Worm (Caenorhabditis elegans) whole organism, young adult: ENCODE results near the gene ZK643.6.
A peak's percentile ranks its signal among the peaks of the same experiment; 100 is the strongest.

Source experiments
- B0035.1 ChIP-seq: sonication (generic microtip); optimal IDR thresholded peaks from 2 replicates; lab custom pipeline; 2016; ENCODE audit warnings: missing genetic modification characterization, mild to moderate bottlenecking, missing compliant biosample characterization, missing genotype, missing genetic modification reagents
- C06A6.2 ChIP-seq: fragments of 200-800 bp; sonication (Bioruptor generic); conservative IDR thresholded peaks from 2 replicates; pipeline ENCODE4 v1.3.6; 2022; ENCODE audit warnings: missing genetic modification characterization, missing compliant biosample characterization
- D2030.7 ChIP-seq: fragments of 200-800 bp; sonication (Bioruptor generic); IDR thresholded peaks from 2 replicates; pipeline ENCODE4 v1.3.6; 2022; ENCODE audit warnings: missing genetic modification reagents, missing genetic modification characterization, missing compliant biosample characterization
- F10E7.11 ChIP-seq: sonication (generic microtip); optimal IDR thresholded peaks from 2 replicates; lab custom pipeline; 2017; ENCODE audit warnings: mild to moderate bottlenecking, missing genetic modification characterization, moderate library complexity, missing compliant biosample characterization
- F23B12.7 ChIP-seq: sonication (generic microtip); optimal IDR thresholded peaks from 2 replicates; lab custom pipeline; 2017; ENCODE audit warnings: missing genetic modification characterization, mild to moderate bottlenecking, missing compliant biosample characterization, antibody characterized with exemption, moderate library complexity; ENCODE audit not compliant: insufficient read depth
- F33H1.4 ChIP-seq: fragments of 200-800 bp; sonication (Bioruptor generic); IDR thresholded peaks from 2 replicates; pipeline ENCODE4 v1.3.6; 2022; ENCODE audit warnings: missing genetic modification reagents, missing genetic modification characterization, missing compliant biosample characterization
- F37B4.10 ChIP-seq: fragments of 200-800 bp; sonication (Bioruptor generic); IDR thresholded peaks from 2 replicates; pipeline ENCODE4 v1.3.6; 2022; ENCODE audit warnings: missing genetic modification characterization, missing compliant biosample characterization
- F49E8.2 ChIP-seq: sonication (generic microtip); optimal IDR thresholded peaks from 3 replicates; lab custom pipeline; 2017; ENCODE audit warnings: missing genetic modification characterization, mild to moderate bottlenecking, missing compliant biosample characterization, antibody characterized with exemption, moderate library complexity; ENCODE audit not compliant: insufficient read depth
- K12H6.12 ChIP-seq: fragments of 200-800 bp; sonication (Bioruptor generic); optimal IDR thresholded peaks from 2 replicates; lab custom pipeline; 2018; ENCODE audit warnings: mild to moderate bottlenecking, missing genetic modification characterization, missing compliant biosample characterization
- T26A5.8 ChIP-seq: sonication (generic microtip); optimal IDR thresholded peaks from 2 replicates; lab custom pipeline; 2016; ENCODE audit warnings: missing genetic modification characterization, missing compliant biosample characterization
- Y53F4B.3 ChIP-seq: fragments of 200-800 bp; sonication (Bioruptor generic); IDR thresholded peaks from 2 replicates; pipeline ENCODE4 v1.3.6; 2022; ENCODE audit warnings: missing genetic modification reagents, missing genetic modification characterization, missing compliant biosample characterization
- Y53G8AR.9 ChIP-seq: fragments of 200-800 bp; sonication (Bioruptor generic); conservative IDR thresholded peaks from 2 replicates; pipeline ENCODE4 v1.3.6; 2022; ENCODE audit warnings: missing genetic modification reagents, missing genetic modification characterization, missing compliant biosample characterization
- Y67H2A.10 ChIP-seq: fragments of 200-800 bp; sonication (Bioruptor generic); conservative IDR thresholded peaks from 2 replicates; pipeline ENCODE4 v1.3.6; 2022; ENCODE audit warnings: missing genetic modification reagents, missing genetic modification characterization, missing compliant biosample characterization
- Y79H2A.3 ChIP-seq: fragments of 200-800 bp; sonication (Bioruptor generic); conservative IDR thresholded peaks from 2 replicates; pipeline ENCODE4 v1.3.6; 2022; ENCODE audit warnings: missing genetic modification reagents, missing genetic modification characterization, missing compliant biosample characterization
- ZK185.1 ChIP-seq: sonication (generic microtip); optimal IDR thresholded peaks from 2 replicates; lab custom pipeline; 2016; ENCODE audit warnings: mild to moderate bottlenecking, missing genetic modification characterization, missing compliant biosample characterization; ENCODE audit not compliant: poor library complexity, severe bottlenecking
- ama-1 ChIP-seq, 3 experiments: fragments of 150-350 bp in 1 of 3; sonication (generic microtip) in 2 of 3; optimal IDR thresholded peaks; 2 replicates each; lab custom pipeline; 2014 to 2018; ENCODE audit warnings: missing biosample characterization in 2 of 3, missing genetic modification characterization in 2 of 3, missing genetic modification reagents in 2 of 3
- aptf-3 ChIP-seq: fragments of 200-800 bp; sonication (Bioruptor generic); IDR thresholded peaks from 2 replicates; pipeline ENCODE4 v1.3.6; 2022; ENCODE audit warnings: missing genetic modification characterization, missing compliant biosample characterization
- attf-3 ChIP-seq: fragments of 200-800 bp; sonication (Bioruptor generic); conservative IDR thresholded peaks from 2 replicates; pipeline ENCODE4 v1.3.6; 2022; ENCODE audit warnings: missing genetic modification reagents, missing genetic modification characterization, missing compliant biosample characterization
- ccch-3 ChIP-seq: fragments of 200-800 bp; sonication (Bioruptor generic); optimal IDR thresholded peaks from 2 replicates; lab custom pipeline; 2018; ENCODE audit warnings: mild to moderate bottlenecking, missing genetic modification characterization, missing compliant biosample characterization
- ceh-100 ChIP-seq: fragments of 200-800 bp; sonication (Bioruptor generic); IDR thresholded peaks from 2 replicates; pipeline ENCODE4 v1.3.6; 2022; ENCODE audit warnings: missing genetic modification reagents, missing genetic modification characterization, missing compliant biosample characterization
- ceh-27 ChIP-seq: fragments of 200-800 bp; sonication (Bioruptor generic); optimal IDR thresholded peaks from 2 replicates; lab custom pipeline; 2018; ENCODE audit warnings: mild to moderate bottlenecking, missing genetic modification characterization, moderate library complexity, missing compliant biosample characterization
- ceh-58 ChIP-seq: fragments of 200-800 bp; sonication (Bioruptor generic); IDR thresholded peaks from 2 replicates; pipeline ENCODE4 v1.3.6; 2022; ENCODE audit warnings: missing genetic modification characterization, missing compliant biosample characterization
- chd-7 ChIP-seq: sonication (generic microtip); optimal IDR thresholded peaks from 2 replicates; lab custom pipeline; 2016; ENCODE audit warnings: mild to moderate bottlenecking, missing genetic modification characterization, moderate library complexity, missing compliant biosample characterization
- dox-1 ChIP-seq: fragments of 200-800 bp; sonication (Bioruptor generic); IDR thresholded peaks from 2 replicates; pipeline ENCODE4 v1.3.6; 2022; ENCODE audit warnings: missing genetic modification reagents, missing genetic modification characterization, missing compliant biosample characterization
- efl-1 ChIP-seq: fragments of 150-350 bp; optimal IDR thresholded peaks from 2 replicates; lab custom pipeline; 2014; ENCODE audit warnings: missing biosample characterization, missing genetic modification reagents, missing genetic modification characterization
- egl-44 ChIP-seq: fragments of 200-800 bp; sonication (Bioruptor generic); IDR thresholded peaks from 2 replicates; pipeline ENCODE4 v1.3.6; 2022; ENCODE audit warnings: missing genetic modification reagents, missing genetic modification characterization, missing compliant biosample characterization
- hlh-12 ChIP-seq: sonication (generic microtip); optimal IDR thresholded peaks from 2 replicates; lab custom pipeline; 2016; ENCODE audit warnings: missing genetic modification characterization, missing compliant biosample characterization
- let-607 ChIP-seq, 2 experiments: fragments of 200-800 bp in 1 of 2; sonication (Bioruptor generic) in 1 of 2; sonication (generic microtip) in 1 of 2; optimal IDR thresholded peaks; 2 replicates each; lab custom pipeline; 2016 to 2018; ENCODE audit warnings: mild to moderate bottlenecking in 2 of 2, missing compliant biosample characterization in 2 of 2, missing genetic modification characterization in 2 of 2, moderate library complexity in 2 of 2, missing genotype in 1 of 2
- lin-35 ChIP-seq, 3 experiments: fragments of 150-350 bp in 2 of 3; sonication (generic microtip) in 1 of 3; optimal IDR thresholded peaks; 2 replicates each; lab custom pipeline; 2014 to 2018; ENCODE audit warnings: missing biosample characterization in 3 of 3, missing genetic modification characterization in 3 of 3, missing genetic modification reagents in 3 of 3
- lin-40 ChIP-seq: sonication (generic microtip); optimal IDR thresholded peaks from 2 replicates; lab custom pipeline; 2016; ENCODE audit warnings: missing genetic modification characterization, mild to moderate bottlenecking, missing compliant biosample characterization, missing genotype, missing genetic modification reagents
- lin-54 ChIP-seq: fragments of 200-800 bp; sonication (Bioruptor generic); optimal IDR thresholded peaks from 2 replicates; lab custom pipeline; 2018; ENCODE audit warnings: mild to moderate bottlenecking, missing genetic modification characterization, missing compliant biosample characterization
- lsl-1 ChIP-seq: fragments of 200-800 bp; sonication (Bioruptor generic); optimal IDR thresholded peaks from 2 replicates; lab custom pipeline; 2018; ENCODE audit warnings: mild to moderate bottlenecking, missing genetic modification characterization, moderate library complexity, missing compliant biosample characterization
- nhr-120 ChIP-seq: fragments of 200-800 bp; sonication (Bioruptor generic); IDR thresholded peaks from 2 replicates; pipeline ENCODE4 v1.3.6; 2022; ENCODE audit warnings: missing genetic modification characterization, missing compliant biosample characterization
- nhr-80 ChIP-seq: sonication (generic microtip); optimal IDR thresholded peaks from 2 replicates; lab custom pipeline; 2016; ENCODE audit warnings: missing genetic modification characterization, missing compliant biosample characterization
- nhr-90 ChIP-seq: sonication (generic microtip); optimal IDR thresholded peaks from 2 replicates; lab custom pipeline; 2016; ENCODE audit warnings: missing genotype, mild to moderate bottlenecking, missing genetic modification characterization, missing compliant biosample characterization
- rcor-1 ChIP-seq: fragments of 200-800 bp; sonication (Bioruptor generic); IDR thresholded peaks from 2 replicates; pipeline ENCODE4 v1.3.6; 2022; ENCODE audit warnings: missing genetic modification reagents, missing genetic modification characterization, missing compliant biosample characterization
- rpc-1 ChIP-seq, 2 experiments: fragments of 150-350 bp in 1 of 2; sonication (generic microtip) in 1 of 2; optimal IDR thresholded peaks; 2 replicates each; lab custom pipeline; 2014 to 2018; ENCODE audit warnings: missing biosample characterization in 1 of 2, missing genetic modification characterization in 1 of 2, missing genetic modification reagents in 1 of 2, missing genotype in 1 of 2
- snpc-3.4 ChIP-seq: sonication (generic microtip); optimal IDR thresholded peaks from 2 replicates; lab custom pipeline; 2017; ENCODE audit warnings: missing genetic modification characterization, mild to moderate bottlenecking, missing compliant biosample characterization, antibody characterized with exemption, moderate library complexity, missing genotype, missing genetic modification reagents
- snpc-4 ChIP-seq, 5 experiments: fragments of 150-350 bp in 1 of 5; sonication (generic microtip) in 4 of 5; optimal IDR thresholded peaks; 2 replicates each; lab custom pipeline; 2014 to 2018; ENCODE audit warnings: missing genetic modification characterization in 5 of 5, missing biosample characterization in 3 of 5, antibody characterized with exemption in 2 of 5, mild to moderate bottlenecking in 2 of 5, missing compliant biosample characterization in 2 of 5, missing genotype in 2 of 5, moderate library complexity in 2 of 5, missing genetic modification reagents in 1 of 5
- somi-1 ChIP-seq: fragments of 200-800 bp; sonication (Bioruptor generic); optimal IDR thresholded peaks from 2 replicates; lab custom pipeline; 2018; ENCODE audit warnings: mild to moderate bottlenecking, missing genetic modification characterization, missing compliant biosample characterization
- tbp1 ChIP-seq: fragments of 200-800 bp; sonication (Bioruptor generic); optimal IDR thresholded peaks from 2 replicates; lab custom pipeline; 2018; ENCODE audit warnings: mild to moderate bottlenecking, missing genetic modification characterization, missing compliant biosample characterization
- unc-130 ChIP-seq: sonication (generic microtip); optimal IDR thresholded peaks from 2 replicates; lab custom pipeline; 2016; ENCODE audit warnings: missing genetic modification reagents, missing genetic modification characterization, missing compliant biosample characterization
- ztf-22 ChIP-seq: fragments of 200-800 bp; sonication (Bioruptor generic); optimal IDR thresholded peaks from 2 replicates; lab custom pipeline; 2018; ENCODE audit warnings: mild to moderate bottlenecking, missing genetic modification characterization, moderate library complexity, missing compliant biosample characterization
- ztf-25 ChIP-seq: fragments of 200-800 bp; sonication (Bioruptor generic); IDR thresholded peaks from 2 replicates; pipeline ENCODE4 v1.3.6; 2022; ENCODE audit warnings: missing genetic modification reagents, missing genetic modification characterization, missing compliant biosample characterization
- ztf-26 ChIP-seq: sonication (generic microtip); optimal IDR thresholded peaks from 2 replicates; lab custom pipeline; 2017; ENCODE audit warnings: missing genetic modification characterization, missing compliant biosample characterization

Gene ZK643.6

DNA sequence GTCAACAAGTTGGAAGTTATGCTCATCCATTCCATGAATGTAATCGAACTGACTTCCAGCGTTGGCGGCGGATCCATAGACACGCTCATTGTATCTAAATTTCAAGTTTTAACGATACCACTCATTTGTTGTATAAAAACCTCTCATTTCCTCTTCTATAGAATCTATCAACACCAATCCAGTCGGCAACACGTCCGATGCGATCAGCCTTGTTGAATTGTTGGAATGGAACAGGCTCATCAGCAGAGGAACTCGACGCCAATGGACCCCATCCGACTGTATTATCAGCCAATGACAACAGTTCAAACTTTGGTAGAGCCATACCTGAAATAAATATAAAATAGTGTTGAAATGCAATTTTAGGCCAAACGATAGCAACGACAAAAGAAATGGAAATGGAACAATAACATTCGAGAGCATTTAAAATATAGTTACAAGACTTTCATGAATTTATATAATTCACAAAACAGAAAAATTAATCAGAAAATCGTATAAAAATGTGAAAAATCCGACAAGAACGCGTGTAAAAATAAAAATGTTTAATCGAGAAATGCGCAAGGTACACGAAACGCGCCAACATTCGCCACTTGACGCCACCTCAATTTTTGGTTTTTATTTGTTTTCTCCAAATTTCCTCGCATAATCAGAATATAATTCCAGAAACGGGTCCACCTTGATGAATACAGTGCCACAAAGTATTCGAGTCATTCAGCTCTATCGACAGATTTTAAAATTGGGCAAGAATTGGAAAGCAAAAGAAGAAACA is 10.9 kb upstream of the ZK643.6 start, which contains the start of the genes eif-3.D and R08D7.4 (continued):
- TF ChIP-seq lsl-1 (GFP tag; lab: Kevin White, UChicago) (peak; percentile 50), ccch-3 (GFP tag; lab: Kevin White, UChicago) (no peak), rcor-1 (no peak), nhr-80 (tag; lab: Kevin White, UChicago) (peak; percentile 29), attf-3 (GFP tag; lab: Robert Waterston, UW) (no peak), let-607 (tag; optimal IDR thresholded peaks at IDR 0.05; lab: Kevin White, UChicago) (peak in 1 of 2 experiments; percentile 30), egl-44 (GFP tag; lab: Robert Waterston, UW) (no peak), lin-40 (tag; lab: Kevin White, UChicago) (peak; percentile 38), snpc-4 (GFP tag; optimal IDR thresholded peaks at IDR 0.05; lab: Kevin White, UChicago) (peak; percentile 0), snpc-4 (tag; optimal IDR thresholded peaks at IDR 0.05; lab: Kevin White, UChicago) (peak in 3 of 4 experiments; percentile 12 to 61 (median 20)), snpc-3.4 (peak; percentile 36), Y53F4B.3 (GFP tag; lab: Robert Waterston, UW) (no peak), K12H6.12 (tag; lab: Kevin White, UChicago) (no peak), B0035.1 (tag; lab: Kevin White, UChicago) (no peak), lin-54 (GFP tag; lab: Kevin White, UChicago) (peak; percentile 65), chd-7 (no peak), ztf-22 (GFP tag; lab: Kevin White, UChicago) (no peak), ztf-25 (GFP tag; lab: Robert Waterston, UW) (no peak), ceh-27 (GFP tag; lab: Kevin White, UChicago) (peak; percentile 35), T26A5.8 (tag; lab: Kevin White, UChicago) (no peak), efl-1 (GFP tag; lab: Kevin White, UChicago) (peak; percentile 3), F10E7.11 (no peak), D2030.7 (GFP tag; lab: Robert Waterston, UW) (peak; percentile 25; the same call in 1 of the 2 replicates), F23B12.7 (tag; lab: Kevin White, UChicago) (peak; percentile 30), nhr-90 (tag; lab: Kevin White, UChicago) (no peak), ceh-100 (GFP tag; lab: Robert Waterston, UW) (no peak), Y79H2A.3 (GFP tag; lab: Robert Waterston, UW) (no peak), lin-35 (GFP tag; optimal IDR thresholded peaks at IDR 0.05; lab: Kevin White, UChicago) (no peak), Y67H2A.10 (GFP tag; lab: Robert Waterston, UW) (no peak), tbp1 (peak; percentile 37), F33H1.4 (GFP tag; lab: Robert Waterston, UW) (peak; percentile 48), somi-1 (GFP tag; lab: Kevin White, UChicago) (no peak), aptf-3 (no peak), nhr-120 (no peak), F49E8.2 (peak; percentile 6), ceh-58 (no peak), rpc-1 (optimal IDR thresholded peaks at IDR 0.05; lab: Kevin White, UChicago) (no peak), rpc-1 (tag; optimal IDR thresholded peaks at IDR 0.05; lab: Kevin White, UChicago) (no peak), ZK185.1 (tag; lab: Kevin White, UChicago) (no peak), dox-1 (peak; percentile 70), ama-1 (optimal IDR thresholded peaks at IDR 0.05; lab: Kevin White, UChicago) (no peak), ama-1 (GFP tag; optimal IDR thresholded peaks at IDR 0.05; lab: Kevin White, UChicago) (no peak), Y53G8AR.9 (GFP tag; lab: Robert Waterston, UW) (no peak), F37B4.10 (GFP tag; lab: Robert Waterston, UW) (no peak), C06A6.2 (GFP tag; lab: Robert Waterston, UW) (no peak), hlh-12 (no peak), ztf-26 (tag; lab: Kevin White, UChicago) (no peak), unc-130 (GFP tag; lab: Kevin White, UChicago) (no peak)
